Fruit fly (Drosophila melanogaster) whole organism: ENCODE results near the gene syd.

Experiments
- CG8478 ChIP-seq: fragments of >200 bp; optimal IDR thresholded peaks from 2 replicates; lab custom pipeline; 2018; ENCODE audit warnings: inconsistent platforms
- Dll ChIP-seq: fragments of >200 bp; optimal IDR thresholded peaks from 2 replicates; lab custom pipeline; 2017
- EcR ChIP-seq, 2 experiments: fragments of >200 bp; optimal IDR thresholded peaks; 2 replicates each; lab custom pipeline; 2017; ENCODE audit warnings: missing biosample characterization in 2 of 2, missing genetic modification characterization in 2 of 2, missing genetic modification reagents in 2 of 2
- pan ChIP-seq: fragments of >200 bp; optimal IDR thresholded peaks from 2 replicates; lab custom pipeline; 2017
- psq ChIP-seq: fragments of >200 bp; optimal IDR thresholded peaks from 2 replicates; lab custom pipeline; 2017
- usp ChIP-seq: fragments of >200 bp; optimal IDR thresholded peaks from 2 replicates; lab custom pipeline; 2017; ENCODE audit warnings: missing biosample characterization, missing genetic modification characterization, mixed read lengths

Gene syd

dm6 chr3L:7935409-7935932 is 449 bp downstream of the syd start:
- TF ChIP-seq pan (lab: Kevin White, UChicago) (no peak), Dll (lab: Kevin White, UChicago) (no peak), psq (no peak), usp (GFP tag; lab: Kevin White, UChicago) (no peak), CG8478 (lab: Kevin White, UChicago) (no peak), EcR (GFP tag; optimal IDR thresholded peaks at IDR 0.05; lab: Kevin White, UChicago) (no peak)

- TF ChIP-seq CG8478 (lab: Kevin White, UChicago) (no peak), EcR (GFP tag; optimal IDR thresholded peaks at IDR 0.05; lab: Kevin White, UChicago) (no peak), pan (lab: Kevin White, UChicago) (no peak), psq (no peak)
These were observed 1.1 kb downstream of the syd start for dm6 chr3L:7934857-7935256.

- TF ChIP-seq psq = no peak
- TF ChIP-seq Dll (lab: Kevin White, UChicago) = no peak
- TF ChIP-seq pan (lab: Kevin White, UChicago) = no peak
- TF ChIP-seq CG8478 (lab: Kevin White, UChicago) = no peak
- TF ChIP-seq EcR (GFP tag; optimal IDR thresholded peaks at IDR 0.05; lab: Kevin White, UChicago) = no peak
- no peak for TF ChIP-seq usp (GFP tag; lab: Kevin White, UChicago)
These were observed 1.7 kb downstream of the syd start for dm6 chr3L:7934200-7934599.

dm6 chr3L:7915808-7916619 is 19.9 kb downstream of the syd start:
- TF ChIP-seq pan (lab: Kevin White, UChicago) (no peak), usp (GFP tag; lab: Kevin White, UChicago) (no peak)

- TF ChIP-seq CG8478 (lab: Kevin White, UChicago) (no peak), psq (no peak), Dll (lab: Kevin White, UChicago) (no peak), usp (GFP tag; lab: Kevin White, UChicago) (no peak)
These were observed 20.8 kb downstream of the syd start, which contains the start of gene Tmem43 for dm6 chr3L:7914969-7915596. Gene Tmem43, minus strand, starts transcription at chr3L:7915120.

- TF ChIP-seq Dll (lab: Kevin White, UChicago) (no peak), EcR (GFP tag; optimal IDR thresholded peaks at IDR 0.05; lab: Kevin White, UChicago) (no peak), psq (no peak), pan (lab: Kevin White, UChicago) (no peak), CG8478 (lab: Kevin White, UChicago) (no peak), usp (GFP tag; lab: Kevin White, UChicago) (no peak)
These were observed 24.0 kb downstream of the syd start, which contains the start of the genes pbl and CG8281 for dm6 chr3L:7911765-7912556. Gene pbl, minus strand, starts transcription at chr3L:7911954. Gene CG8281, plus strand, starts transcription at chr3L:7912463.

- TF ChIP-seq usp (GFP tag; lab: Kevin White, UChicago) (no peak), CG8478 (lab: Kevin White, UChicago) (no peak), pan (lab: Kevin White, UChicago) (no peak), Dll (lab: Kevin White, UChicago) (no peak), psq (no peak), EcR (GFP tag; optimal IDR thresholded peaks at IDR 0.05; lab: Kevin White, UChicago) (no peak)
These were observed 24.9 kb downstream of the syd start for dm6 chr3L:7910916-7911467.

dm6 chr3L:7909695-7910463 is 26.0 kb downstream of the syd start:
- TF ChIP-seq EcR (GFP tag; optimal IDR thresholded peaks at IDR 0.05; lab: Kevin White, UChicago) = no peak
- no peak for TF ChIP-seq psq
- TF ChIP-seq CG8478 (lab: Kevin White, UChicago) = no peak
- no peak for TF ChIP-seq Dll (lab: Kevin White, UChicago)
- no peak for TF ChIP-seq pan (lab: Kevin White, UChicago)
- no peak for TF ChIP-seq usp (GFP tag; lab: Kevin White, UChicago)

dm6 chr3L:7904560-7904959 is 31.4 kb downstream of the syd start:
- TF ChIP-seq Dll (lab: Kevin White, UChicago) = no peak

dm6 chr3L:7903489-7904150 is 32.3 kb downstream of the syd start:
- TF ChIP-seq EcR (GFP tag; optimal IDR thresholded peaks at IDR 0.05; lab: Kevin White, UChicago) (no peak), usp (GFP tag; lab: Kevin White, UChicago) (no peak), Dll (lab: Kevin White, UChicago) (no peak), pan (lab: Kevin White, UChicago) (no peak), CG8478 (lab: Kevin White, UChicago) (no peak), psq (no peak)
